Worm (Caenorhabditis elegans): ENCODE measurements around the gene asp-6.
A peak's percentile ranks its signal among the peaks of the same experiment; 100 is the strongest.

DNA sequence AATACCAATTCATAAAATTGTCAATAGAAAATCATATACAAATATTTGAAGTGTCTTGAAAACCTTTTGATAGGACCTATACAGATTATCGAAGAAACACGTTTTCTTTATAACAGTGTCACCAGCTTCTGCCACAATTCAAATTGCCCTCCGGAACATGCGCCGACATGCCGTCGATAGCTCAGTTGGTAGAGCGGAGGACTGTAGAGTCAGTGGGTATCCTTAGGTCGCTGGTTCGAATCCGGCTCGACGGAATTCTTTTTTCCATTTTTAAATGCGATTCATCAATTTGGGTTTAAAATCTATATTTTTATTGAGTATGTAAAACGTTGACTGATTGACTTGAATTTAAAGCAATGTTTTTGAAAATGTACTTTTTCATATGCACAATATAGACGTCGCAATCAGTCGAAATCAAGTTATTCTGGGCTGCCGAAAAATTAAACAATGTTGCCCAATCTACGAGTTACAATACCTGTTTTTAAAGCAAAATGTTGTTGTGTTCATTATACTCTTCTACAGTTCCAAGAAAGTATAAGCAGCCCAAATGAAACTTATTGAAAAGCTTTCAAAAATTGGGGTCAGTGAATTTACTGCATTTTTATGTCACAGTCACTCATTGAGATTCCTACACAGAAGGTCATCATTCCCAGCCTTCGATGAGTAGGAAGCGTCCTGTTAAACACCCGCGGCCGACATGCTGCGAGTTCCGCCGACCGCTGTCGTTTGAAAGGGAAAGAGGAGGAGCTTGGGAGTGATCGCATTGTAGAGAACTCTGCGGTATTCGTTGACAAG, 21.2 kb downstream of the asp-6 start:
- TF ChIP-seq ceh-79 (tag; optimal IDR thresholded peaks at IDR 0.05) (no peak), ceh-100 (GFP tag; IDR thresholded peaks at IDR 0.05) (peak; percentile 60; the same call in 1 of the 2 replicates)

Data from whole organism, young adult.